Fruit fly (Drosophila melanogaster) whole organism, pupa: ENCODE results near the gene CG32590.

ENCODE experiments used
- CG14655 ChIP-seq: fragments of 200-800 bp; sonication (Bioruptor generic); optimal IDR thresholded peaks from 3 replicates; lab custom pipeline; 2017; ENCODE audit warnings: mild to moderate bottlenecking, missing biosample characterization, missing genetic modification reagents, missing genetic modification characterization
- CG15710 ChIP-seq: fragments of 200-800 bp; sonication (Bioruptor generic); optimal IDR thresholded peaks from 2 replicates; lab custom pipeline; 2018; ENCODE audit warnings: missing biosample characterization, mild to moderate bottlenecking, missing genetic modification characterization, moderate library complexity
- CG17806 ChIP-seq: fragments of 200-800 bp; sonication (Bioruptor generic); optimal IDR thresholded peaks from 2 replicates; lab custom pipeline; 2018; ENCODE audit warnings: missing biosample characterization, mild to moderate bottlenecking, missing genetic modification characterization, moderate library complexity
- CG32121 ChIP-seq: fragments of 200-800 bp; sonication (Bioruptor generic); IDR thresholded peaks from 2 replicates; pipeline ENCODE4 v1.3.6; 2022; ENCODE audit warnings: missing biosample characterization, missing genetic modification characterization
- CG8159 ChIP-seq: fragments of 200-800 bp; sonication (Bioruptor generic); optimal IDR thresholded peaks from 3 replicates; lab custom pipeline; 2018; ENCODE audit warnings: missing biosample characterization, mild to moderate bottlenecking, missing genetic modification characterization, moderate library complexity
- D1 ChIP-seq: fragments of 200-800 bp; sonication (Bioruptor generic); optimal IDR thresholded peaks from 2 replicates; lab custom pipeline; 2018; ENCODE audit warnings: missing biosample characterization, mild to moderate bottlenecking, missing genetic modification characterization, moderate library complexity
- EcR ChIP-seq: fragments of 200-800 bp; sonication (Bioruptor generic); optimal IDR thresholded peaks from 3 replicates; lab custom pipeline; 2019; ENCODE audit warnings: missing biosample characterization, missing genetic modification characterization, mild to moderate bottlenecking, moderate library complexity, missing genetic modification reagents
- Pif1A ChIP-seq: fragments of 200-800 bp; sonication (Bioruptor generic); optimal IDR thresholded peaks from 3 replicates; lab custom pipeline; 2016; ENCODE audit warnings: missing biosample characterization, missing genetic modification characterization
- Snoo ChIP-seq: fragments of 200-800 bp; sonication (Bioruptor generic); optimal IDR thresholded peaks from 3 replicates; lab custom pipeline; 2017; ENCODE audit warnings: missing biosample characterization, mild to moderate bottlenecking, missing genetic modification characterization, inconsistent platforms
- fd96Ca ChIP-seq: fragments of 200-800 bp; sonication (Bioruptor generic); IDR thresholded peaks from 3 replicates; pipeline ENCODE4 v1.3.6; 2022; ENCODE audit warnings: missing biosample characterization, missing genetic modification characterization

DNA sequence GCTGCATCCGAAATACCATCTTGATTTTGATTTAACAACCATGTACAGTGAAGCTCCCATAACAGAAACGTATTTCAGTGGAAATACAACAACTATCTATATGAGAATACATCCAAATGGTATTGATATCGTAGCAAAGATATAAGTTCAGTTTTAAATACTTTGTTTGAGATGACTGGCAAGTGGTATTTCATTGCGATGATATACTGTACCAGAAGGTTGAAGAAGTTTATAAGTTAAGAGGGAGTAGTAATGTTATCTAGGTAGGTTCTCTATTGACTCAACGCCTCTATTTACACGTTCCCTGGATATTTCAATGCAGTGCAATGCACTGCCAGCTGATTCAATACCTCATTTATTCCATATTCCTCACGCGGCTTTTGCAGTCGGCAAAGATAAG is 33.3 kb downstream of the CG32590 start:
- no peak for TF ChIP-seq CG15710 (tag; lab: Kevin White, UChicago)
- TF ChIP-seq CG14655 (GFP tag; lab: Kevin White, UChicago), result no peak
- no peak for TF ChIP-seq CG32121
- no peak for TF ChIP-seq CG17806 (tag; lab: Kevin White, UChicago)
- TF ChIP-seq Snoo, result no peak
- TF ChIP-seq D1 (tag; lab: Kevin White, UChicago), result no peak
- TF ChIP-seq EcR (GFP tag; lab: Kevin White, UChicago), result no peak
- no peak for TF ChIP-seq fd96Ca (GFP tag; lab: Robert Waterston, UW)
- peak; percentile 18 for TF ChIP-seq Pif1A (GFP tag; lab: Kevin White, UChicago)
- no peak for TF ChIP-seq CG8159
